Worm (Caenorhabditis elegans): ENCODE results near the gene ZK938.12.

- TF ChIP-seq pha-4 (tag; optimal IDR thresholded peaks at IDR 0.05) (no peak), hlh-6 (tag; optimal IDR thresholded peaks at IDR 0.05) (no peak), fax-1 (tag; optimal IDR thresholded peaks at IDR 0.05) (no peak), ceh-18 (tag; optimal IDR thresholded peaks at IDR 0.05) (no peak), nfya-1 (tag; optimal IDR thresholded peaks at IDR 0.05) (no peak), ceh-6 (GFP tag; optimal IDR thresholded peaks at IDR 0.05) (no peak), madf-2 (tag; optimal IDR thresholded peaks at IDR 0.05) (no peak), pag-3 (tag; optimal IDR thresholded peaks at IDR 0.05; ENCODE audit: borderline replicate concordance) (no peak), dmd-4 (tag; optimal IDR thresholded peaks at IDR 0.05; ENCODE audit: borderline replicate concordance) (no peak), mec-3 (tag; optimal IDR thresholded peaks at IDR 0.05; ENCODE audit: borderline replicate concordance) (no peak), elt-2 (tag; optimal IDR thresholded peaks at IDR 0.05) (no peak), eyg-1 (tag; optimal IDR thresholded peaks at IDR 0.05) (no peak)
These were observed 2.0 kb upstream of the ZK938.12 start, which contains the start of gene ZK938.1 for ce11 chrII:9829108-9829507.

Data from whole organism, late embryonic.